Fruit fly (Drosophila melanogaster): ENCODE results near the gene PRL-1.

The PRL-1 gene

DNA sequence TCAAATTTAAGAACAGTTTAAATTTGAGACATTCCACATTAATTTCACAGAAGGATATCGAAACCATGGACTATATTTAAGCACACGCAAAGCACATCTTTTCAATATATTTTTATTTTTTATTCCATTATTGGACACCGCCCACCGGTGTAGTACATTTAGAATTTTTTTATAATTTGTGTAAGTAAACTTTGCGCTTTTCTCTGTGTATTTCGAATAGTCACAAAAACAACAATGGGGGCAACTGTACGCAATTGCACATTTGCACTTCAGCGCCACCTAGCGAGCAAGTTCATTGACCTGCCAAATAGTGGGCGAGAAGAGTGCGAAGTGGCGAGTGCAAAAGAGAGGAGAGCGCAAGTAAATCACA, 18.4 kb upstream of the PRL-1 start:
- TF ChIP-seq sv (GFP tag; optimal IDR thresholded peaks at IDR 0.05) (peak; percentile 20), fru (GFP tag; optimal IDR thresholded peaks at IDR 0.05) (peak; percentile 12), h (GFP tag; optimal IDR thresholded peaks at IDR 0.05) (peak; percentile 21), Sp1 (GFP tag; optimal IDR thresholded peaks at IDR 0.05) (peak; percentile 8), HLH106 (tag; optimal IDR thresholded peaks at IDR 0.05) (peak; percentile 8), foxo (GFP tag; optimal IDR thresholded peaks at IDR 0.05) (peak in 1 of 2 experiments; percentile 30), ey (GFP tag; optimal IDR thresholded peaks at IDR 0.05) (no peak), Abd-B (GFP tag; optimal IDR thresholded peaks at IDR 0.05) (no peak), sage (GFP tag; optimal IDR thresholded peaks at IDR 0.05) (no peak), Mio (GFP tag; optimal IDR thresholded peaks at IDR 0.05) (no peak), Rel (GFP tag; optimal IDR thresholded peaks at IDR 0.05) (no peak), Rel (tag; optimal IDR thresholded peaks at IDR 0.05) (no peak), br (GFP tag; optimal IDR thresholded peaks at IDR 0.05) (peak; percentile 4)

DNA sequence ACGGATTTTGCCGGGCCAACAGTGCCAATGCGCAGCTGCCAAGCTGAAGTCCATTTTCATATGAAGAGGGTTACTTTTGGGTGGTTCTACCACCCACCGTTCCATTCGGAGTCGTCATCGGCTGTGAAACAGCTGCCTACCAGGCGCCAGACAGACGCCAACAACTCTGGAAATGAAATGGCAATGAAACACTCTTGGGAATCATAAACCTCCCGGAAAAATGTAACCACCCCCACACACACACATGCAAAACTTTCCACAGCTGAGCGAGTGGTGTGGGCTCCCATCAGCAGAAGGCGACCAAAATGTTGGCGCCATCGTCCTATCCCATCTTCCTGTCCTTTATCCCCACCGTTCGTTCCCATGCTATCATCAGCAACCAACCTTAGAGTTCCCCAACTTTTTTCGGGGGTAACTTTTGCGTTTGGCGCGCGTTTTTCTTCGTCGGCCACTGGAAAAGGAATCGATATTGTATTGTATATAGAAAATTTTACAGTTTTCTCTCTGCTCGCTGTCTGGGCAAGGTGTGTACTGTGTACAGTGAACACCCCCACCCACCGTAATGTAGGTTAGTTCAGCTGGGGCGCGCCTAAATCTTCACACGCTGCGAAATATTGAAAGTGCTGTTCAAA, 17.9 kb upstream of the PRL-1 start:
- TF ChIP-seq Dif (GFP tag; optimal IDR thresholded peaks at IDR 0.05; ENCODE audit: partially characterized antibody) = peak; percentile 6
- no peak for TF ChIP-seq fru (GFP tag; optimal IDR thresholded peaks at IDR 0.05)

DNA sequence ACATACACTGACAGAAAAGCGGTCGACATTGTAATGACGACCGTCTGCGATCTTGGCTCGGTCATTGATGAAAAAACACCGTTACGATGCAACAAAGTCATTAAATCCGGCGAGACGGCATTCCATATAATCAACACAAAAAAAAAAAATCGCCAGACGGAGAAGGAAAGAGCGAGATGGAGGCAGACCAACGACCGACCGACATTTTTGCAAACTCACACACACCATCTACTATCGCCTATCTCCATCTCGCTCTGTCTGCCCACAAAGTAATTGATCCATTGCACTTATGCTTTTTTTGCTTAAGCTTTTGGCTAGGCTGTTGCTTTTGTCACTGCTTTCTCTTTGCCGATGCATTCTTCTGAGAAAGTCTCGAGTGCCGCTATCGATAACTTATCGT, 16.7 kb upstream of the PRL-1 start:
- TF ChIP-seq jim (GFP tag; optimal IDR thresholded peaks at IDR 0.05) (no peak), dmrt93B (GFP tag; optimal IDR thresholded peaks at IDR 0.05) (no peak), ey (GFP tag; optimal IDR thresholded peaks at IDR 0.05) (no peak), OdsH (GFP tag; optimal IDR thresholded peaks at IDR 0.05) (no peak), brk (GFP tag; optimal IDR thresholded peaks at IDR 0.05) (no peak), Hnf4 (GFP tag; optimal IDR thresholded peaks at IDR 0.05) (no peak)

DNA sequence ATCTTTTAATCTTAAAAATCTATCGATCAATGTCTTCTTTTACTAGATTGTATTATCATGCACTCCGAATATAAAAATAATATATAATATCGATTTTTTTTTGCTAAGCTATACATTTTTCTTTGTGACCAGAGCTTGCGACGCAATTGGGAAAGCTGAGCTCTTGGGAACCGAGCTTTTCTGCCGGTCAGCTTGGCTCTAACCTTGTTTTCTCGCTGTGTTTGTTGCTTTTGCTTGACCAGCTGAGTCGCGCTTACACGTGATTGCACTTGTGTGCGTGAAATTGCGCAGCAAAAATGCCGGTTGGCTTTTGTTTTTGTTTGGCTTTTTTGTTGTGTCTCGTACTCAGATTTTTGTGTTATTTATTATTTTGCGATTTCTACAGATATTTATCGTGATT, 16.0 kb upstream of the PRL-1 start:
- TF ChIP-seq dsf (GFP tag; optimal IDR thresholded peaks at IDR 0.05; ENCODE audit: borderline replicate concordance) = no peak
- no peak for TF ChIP-seq usp (GFP tag; optimal IDR thresholded peaks at IDR 0.05)
- no peak for TF ChIP-seq Rel (GFP tag; optimal IDR thresholded peaks at IDR 0.05)
- peak; percentile 5 for TF ChIP-seq Rel (tag; optimal IDR thresholded peaks at IDR 0.05)
- TF ChIP-seq lola (GFP tag; optimal IDR thresholded peaks at IDR 0.05) = no peak
- TF ChIP-seq GATAd (GFP tag; optimal IDR thresholded peaks at IDR 0.05) = no peak
- TF ChIP-seq Mio (GFP tag; optimal IDR thresholded peaks at IDR 0.05) = no peak
- TF ChIP-seq Hr78 (GFP tag; optimal IDR thresholded peaks at IDR 0.05) = no peak
- TF ChIP-seq Hnf4 (GFP tag; optimal IDR thresholded peaks at IDR 0.05) = no peak

DNA sequence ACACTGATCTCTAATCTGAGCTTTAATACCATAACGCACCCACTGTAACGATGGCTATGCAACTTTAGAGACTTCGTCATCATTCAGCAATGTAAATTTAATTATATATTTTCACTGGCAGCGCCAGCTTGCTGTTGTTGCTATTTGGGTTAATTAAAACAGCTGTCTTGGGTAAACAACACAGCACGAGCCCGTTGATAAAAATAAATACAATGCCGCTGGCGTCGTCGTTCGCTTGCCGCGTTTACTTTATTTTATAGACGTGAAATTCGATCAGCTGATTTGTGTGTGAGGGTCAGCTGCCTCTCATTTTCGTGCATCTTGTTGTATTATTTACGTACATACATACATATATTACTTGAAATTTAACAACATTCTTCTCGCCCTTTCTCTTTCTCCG, 15.3 kb upstream of the PRL-1 start:
- TF ChIP-seq brk (GFP tag; optimal IDR thresholded peaks at IDR 0.05) (peak; percentile 65), Sp1 (GFP tag; optimal IDR thresholded peaks at IDR 0.05) (peak; percentile 14), lola (GFP tag; optimal IDR thresholded peaks at IDR 0.05) (no peak), Hr83 (GFP tag; optimal IDR thresholded peaks at IDR 0.05; ENCODE audit: poor library complexity, severe bottlenecking) (peak; percentile 81), Rel (GFP tag; optimal IDR thresholded peaks at IDR 0.05) (no peak), Rel (tag; optimal IDR thresholded peaks at IDR 0.05) (peak; percentile 73), ey (GFP tag; optimal IDR thresholded peaks at IDR 0.05) (peak; percentile 31), Jra (GFP tag; optimal IDR thresholded peaks at IDR 0.05) (peak; percentile 36), Vsx2 (GFP tag; optimal IDR thresholded peaks at IDR 0.05; ENCODE audit: partially characterized antibody) (no peak), usp (GFP tag; optimal IDR thresholded peaks at IDR 0.05) (no peak), tai (GFP tag; optimal IDR thresholded peaks at IDR 0.05) (peak; percentile 67), br (GFP tag; optimal IDR thresholded peaks at IDR 0.05) (peak; percentile 67), CrebA (GFP tag; optimal IDR thresholded peaks at IDR 0.05; ENCODE audit: borderline replicate concordance) (peak; percentile 26), psq (GFP tag; optimal IDR thresholded peaks at IDR 0.05) (peak; percentile 13), HLH106 (tag; optimal IDR thresholded peaks at IDR 0.05) (peak; percentile 22), OdsH (GFP tag; optimal IDR thresholded peaks at IDR 0.05) (peak; percentile 57), dl (GFP tag; optimal IDR thresholded peaks at IDR 0.05; ENCODE audit: insufficient read depth in 1 of 2, partially characterized antibody in 2 of 2) (no peak), Hr78 (GFP tag; optimal IDR thresholded peaks at IDR 0.05) (no peak), Hnf4 (GFP tag; optimal IDR thresholded peaks at IDR 0.05) (peak; percentile 64), rgr (GFP tag; optimal IDR thresholded peaks at IDR 0.05) (peak; percentile 67), h (GFP tag; optimal IDR thresholded peaks at IDR 0.05) (peak; percentile 86), sage (GFP tag; optimal IDR thresholded peaks at IDR 0.05) (peak; percentile 40), Dif (GFP tag; optimal IDR thresholded peaks at IDR 0.05; ENCODE audit: partially characterized antibody) (no peak), CG32264 (GFP tag; optimal IDR thresholded peaks at IDR 0.05) (peak; percentile 42), dmrt93B (GFP tag; optimal IDR thresholded peaks at IDR 0.05) (peak; percentile 18), foxo (GFP tag; optimal IDR thresholded peaks at IDR 0.05) (peak in 1 of 2 experiments; percentile 10), fru (GFP tag; optimal IDR thresholded peaks at IDR 0.05) (peak; percentile 48), jim (GFP tag; optimal IDR thresholded peaks at IDR 0.05) (peak; percentile 63)

Measured in whole organism, wandering third instar larva.